Worm (Caenorhabditis elegans): ENCODE data around the gene kcc-2.

- TF ChIP-seq lin-13 (GFP tag; optimal IDR thresholded peaks at IDR 0.05): no peak
- no peak for TF ChIP-seq unc-62 (GFP tag; optimal IDR thresholded peaks at IDR 0.05)
- no peak for TF ChIP-seq elt-3 (tag; optimal IDR thresholded peaks at IDR 0.05)
- TF ChIP-seq fos-1 (tag; optimal IDR thresholded peaks at IDR 0.05): no peak
- no peak for TF ChIP-seq snpc-4 (tag; optimal IDR thresholded peaks at IDR 0.05)
- TF ChIP-seq ceh-82 (tag; optimal IDR thresholded peaks at IDR 0.05): no peak
- TF ChIP-seq egl-27 (tag; optimal IDR thresholded peaks at IDR 0.05): no peak
- TF ChIP-seq zag-1 (tag; optimal IDR thresholded peaks at IDR 0.05): no peak
- no peak for TF ChIP-seq crh-2 (tag; optimal IDR thresholded peaks at IDR 0.05)
- TF ChIP-seq nhr-77 (tag; optimal IDR thresholded peaks at IDR 0.05): no peak
- TF ChIP-seq lin-39 (tag; optimal IDR thresholded peaks at IDR 0.05): no peak
- no peak for TF ChIP-seq unc-39 (tag; optimal IDR thresholded peaks at IDR 0.05)
These were observed 24.4 kb downstream of the kcc-2 start for ce11 chrIV:6065186-6065585.

Measured in whole organism, L2 larva.